Fruit fly (Drosophila melanogaster) whole organism, embryonic: Measurements from ENCODE around the gene CG5235.

ENCODE experiments used
- ATbp ChIP-seq: fragments of 200-800 bp; sonication (Bioruptor generic); optimal IDR thresholded peaks from 2 replicates; lab custom pipeline; 2017; ENCODE audit warnings: missing biosample characterization, mild to moderate bottlenecking, missing genetic modification characterization, missing genetic modification reagents
- B-H2 ChIP-seq: fragments of 200-800 bp; sonication (Bioruptor generic); optimal IDR thresholded peaks from 2 replicates; lab custom pipeline; 2018; ENCODE audit warnings: missing biosample characterization, mild to moderate bottlenecking, missing genetic modification characterization
- C15 ChIP-seq: fragments of 200-800 bp; sonication (Bioruptor generic); IDR thresholded peaks from 3 replicates; pipeline ENCODE4 v1.3.6; 2022; ENCODE audit warnings: missing biosample characterization, missing genetic modification characterization
- CG12104 ChIP-seq: fragments of 200-800 bp; sonication (Bioruptor generic); optimal IDR thresholded peaks from 3 replicates; lab custom pipeline; 2016; ENCODE audit warnings: missing biosample characterization, missing genetic modification characterization
- CG1233 ChIP-seq: fragments of 200-800 bp; sonication (Bioruptor generic); optimal IDR thresholded peaks from 4 replicates; lab custom pipeline; 2018; ENCODE audit warnings: missing biosample characterization, mild to moderate bottlenecking, missing genetic modification characterization
- CG13894 ChIP-seq: fragments of 200-800 bp; sonication (Bioruptor generic); optimal IDR thresholded peaks from 3 replicates; lab custom pipeline; 2018; ENCODE audit warnings: missing biosample characterization, mild to moderate bottlenecking, missing genetic modification characterization, moderate library complexity
- CG14860 ChIP-seq: fragments of 200-800 bp; sonication (Bioruptor generic); IDR thresholded peaks from 3 replicates; pipeline ENCODE4 v1.3.6; 2022; ENCODE audit warnings: missing biosample characterization, missing genetic modification characterization; ENCODE audit not compliant: partially characterized antibody
- CG15269 ChIP-seq: fragments of 200-800 bp; sonication (Bioruptor generic); optimal IDR thresholded peaks from 2 replicates; lab custom pipeline; 2018; ENCODE audit warnings: missing biosample characterization, mild to moderate bottlenecking, missing genetic modification characterization, moderate library complexity
- CG1529 ChIP-seq: fragments of 200-800 bp; sonication (Bioruptor generic); optimal IDR thresholded peaks from 3 replicates; lab custom pipeline; 2018; ENCODE audit warnings: missing biosample characterization, missing genetic modification characterization
- CG1603 ChIP-seq: fragments of 200-800 bp; sonication (Bioruptor generic); optimal IDR thresholded peaks from 2 replicates; lab custom pipeline; 2019; ENCODE audit warnings: missing biosample characterization, mild to moderate bottlenecking, missing genetic modification characterization, moderate library complexity
- CG2129 ChIP-seq: fragments of 200-800 bp; sonication (Bioruptor generic); IDR thresholded peaks from 2 replicates; pipeline ENCODE4 v1.3.6; 2022; ENCODE audit warnings: missing biosample characterization, missing genetic modification characterization; ENCODE audit not compliant: partially characterized antibody
- CG32767 ChIP-seq: fragments of 200-800 bp; sonication (Bioruptor generic); IDR thresholded peaks from 2 replicates; pipeline ENCODE4 v1.3.6; 2022; ENCODE audit warnings: missing biosample characterization, missing genetic modification characterization
- CG8290 ChIP-seq, 3 experiments: fragments of 200-800 bp; sonication (Bioruptor generic); optimal IDR thresholded peaks; 2 replicates each; lab custom pipeline; 2016 to 2019; ENCODE audit warnings: missing biosample characterization in 3 of 3, missing genetic modification characterization in 3 of 3, mild to moderate bottlenecking in 2 of 3, moderate library complexity in 1 of 3
- CG9932 ChIP-seq: fragments of 200-800 bp; sonication (Bioruptor generic); IDR thresholded peaks from 2 replicates; pipeline ENCODE4 v1.3.6; 2022; ENCODE audit warnings: missing biosample characterization, missing genetic modification characterization
- D19A ChIP-seq: fragments of 200-800 bp; optimal IDR thresholded peaks from 3 replicates; lab custom pipeline; 2019; ENCODE audit warnings: missing biosample characterization, mild to moderate bottlenecking, missing genetic modification characterization, moderate library complexity
- Dek ChIP-seq: fragments of 200-800 bp; sonication (Bioruptor generic); optimal IDR thresholded peaks from 3 replicates; lab custom pipeline; 2019; ENCODE audit warnings: missing biosample characterization, mild to moderate bottlenecking, missing genetic modification characterization, moderate library complexity
- Hey ChIP-seq: fragments of 200-800 bp; sonication (Bioruptor generic); optimal IDR thresholded peaks from 3 replicates; lab custom pipeline; 2018; ENCODE audit warnings: missing biosample characterization, mild to moderate bottlenecking, missing genetic modification characterization
- Mes4 ChIP-seq: fragments of 200-800 bp; sonication (Bioruptor generic); optimal IDR thresholded peaks from 2 replicates; lab custom pipeline; 2016; ENCODE audit warnings: missing biosample characterization, missing genetic modification characterization
- Poxn ChIP-seq: fragments of 200-800 bp; sonication (Bioruptor generic); IDR thresholded peaks from 2 replicates; pipeline ENCODE4 v1.3.6; 2022; ENCODE audit warnings: missing biosample characterization, missing genetic modification characterization
- Ravus ChIP-seq: fragments of 200-800 bp; sonication (Bioruptor generic); IDR thresholded peaks from 2 replicates; pipeline ENCODE4 v1.3.6; 2022; ENCODE audit warnings: missing biosample characterization, missing genetic modification characterization
- Rx ChIP-seq: fragments of 200-800 bp; sonication (Bioruptor generic); IDR thresholded peaks from 2 replicates; pipeline ENCODE4 v1.3.6; 2022; ENCODE audit warnings: missing biosample characterization, missing genetic modification characterization
- Sox100B ChIP-seq: fragments of 200-800 bp; sonication (Bioruptor generic); optimal IDR thresholded peaks from 3 replicates; lab custom pipeline; 2018; ENCODE audit warnings: missing biosample characterization, mild to moderate bottlenecking, missing genetic modification characterization
- Sry-β ChIP-seq: fragments of 200-800 bp; sonication (Bioruptor generic); optimal IDR thresholded peaks from 2 replicates; lab custom pipeline; 2018; ENCODE audit warnings: missing biosample characterization, mild to moderate bottlenecking, missing genetic modification characterization, moderate library complexity
- Stat92E ChIP-seq, 3 experiments: fragments of >200 bp in 2 of 3; fragments of 200-800 bp in 1 of 3; sonication (Bioruptor generic) in 1 of 3; optimal IDR thresholded peaks; 2 replicates each; lab custom pipeline; 2017 to 2019; ENCODE audit warnings: missing biosample characterization in 3 of 3, missing genetic modification characterization in 3 of 3, mild to moderate bottlenecking in 1 of 3, moderate library complexity in 1 of 3
- TFAM ChIP-seq: fragments of 200-800 bp; sonication (Bioruptor generic); optimal IDR thresholded peaks from 2 replicates; lab custom pipeline; 2017; ENCODE audit warnings: missing biosample characterization, missing genetic modification characterization, inconsistent platforms
- Taf1 ChIP-seq: fragments of 200-800 bp; sonication (Bioruptor generic); IDR thresholded peaks from 2 replicates; pipeline ENCODE4 v1.3.6; 2022; ENCODE audit warnings: missing biosample characterization, missing genetic modification characterization
- abd-A ChIP-seq: fragments of 200-800 bp; sonication (Bioruptor generic); optimal IDR thresholded peaks from 3 replicates; lab custom pipeline; 2019; ENCODE audit warnings: missing biosample characterization, mild to moderate bottlenecking, missing genetic modification characterization, moderate library complexity
- al ChIP-seq: fragments of 200-800 bp; sonication (Bioruptor generic); IDR thresholded peaks from 2 replicates; pipeline ENCODE4 v1.3.6; 2022; ENCODE audit warnings: missing biosample characterization, missing genetic modification characterization
- bigmax ChIP-seq: fragments of 200-800 bp; sonication (Bioruptor generic); optimal IDR thresholded peaks from 2 replicates; lab custom pipeline; 2018; ENCODE audit warnings: missing biosample characterization, mild to moderate bottlenecking, missing genetic modification characterization
- croc ChIP-seq: fragments of 200-800 bp; sonication (Bioruptor generic); conservative IDR thresholded peaks from 3 replicates; pipeline ENCODE4 v1.3.6; 2022; ENCODE audit warnings: missing biosample characterization, missing genetic modification characterization
- da ChIP-seq: fragments of 200-800 bp; sonication (Bioruptor generic); optimal IDR thresholded peaks from 2 replicates; lab custom pipeline; 2016; ENCODE audit warnings: missing biosample characterization, missing genetic modification characterization
- fd102C ChIP-seq: fragments of 200-800 bp; sonication (Bioruptor generic); optimal IDR thresholded peaks from 2 replicates; lab custom pipeline; 2018; ENCODE audit warnings: missing biosample characterization, mild to moderate bottlenecking, missing genetic modification characterization, moderate library complexity
- fd64A ChIP-seq: fragments of 200-800 bp; sonication (Bioruptor generic); optimal IDR thresholded peaks from 3 replicates; lab custom pipeline; 2018; ENCODE audit warnings: missing biosample characterization, mild to moderate bottlenecking, missing genetic modification characterization
- gem ChIP-seq: fragments of 200-800 bp; sonication (Bioruptor generic); optimal IDR thresholded peaks from 2 replicates; lab custom pipeline; 2019; ENCODE audit warnings: missing biosample characterization, mild to moderate bottlenecking, missing genetic modification characterization, moderate library complexity
- gsb ChIP-seq: fragments of 200-800 bp; sonication (Bioruptor generic); IDR thresholded peaks from 2 replicates; pipeline ENCODE4 v1.3.6; 2022; ENCODE audit warnings: missing biosample characterization, missing genetic modification characterization
- jumu ChIP-seq: fragments of 200-800 bp; sonication (Bioruptor generic); optimal IDR thresholded peaks from 3 replicates; lab custom pipeline; 2016; ENCODE audit warnings: missing biosample characterization, missing genetic modification characterization
- ken ChIP-seq: fragments of 200-800 bp; sonication (Bioruptor generic); IDR thresholded peaks from 3 replicates; pipeline ENCODE4 v1.3.6; 2022; ENCODE audit warnings: missing biosample characterization, missing genetic modification characterization
- lov ChIP-seq, 2 experiments: fragments of 200-800 bp in 1 of 2; fragments of >200 bp in 1 of 2; sonication (Bioruptor generic) in 1 of 2; IDR thresholded peaks in 1 of 2; optimal IDR thresholded peaks in 1 of 2; 2 replicates in 1 of 2; 3 replicates in 1 of 2; pipeline versions ENCODE4 v1.3.6 to Lab custom; 2017 to 2022; ENCODE audit warnings: missing biosample characterization in 1 of 2, missing genetic modification characterization in 1 of 2
- nerfin-2 ChIP-seq: fragments of 200-800 bp; sonication (Bioruptor generic); IDR thresholded peaks from 2 replicates; pipeline ENCODE4 v1.3.6; 2022; ENCODE audit warnings: missing biosample characterization, missing genetic modification characterization; ENCODE audit not compliant: partially characterized antibody
- rib ChIP-seq: fragments of 200-800 bp; sonication (Bioruptor generic); IDR thresholded peaks from 2 replicates; pipeline ENCODE4 v1.3.6; 2022; ENCODE audit warnings: missing biosample characterization, missing genetic modification characterization
- sisA ChIP-seq: fragments of 200-800 bp; sonication (Bioruptor generic); IDR thresholded peaks from 2 replicates; pipeline ENCODE4 v1.3.6; 2022; ENCODE audit warnings: missing biosample characterization, missing genetic modification characterization
- sug ChIP-seq: fragments of 200-800 bp; optimal IDR thresholded peaks from 2 replicates; lab custom pipeline; 2019; ENCODE audit warnings: missing biosample characterization, mild to moderate bottlenecking, missing genetic modification characterization, moderate library complexity
- tup ChIP-seq: fragments of 200-800 bp; sonication (Bioruptor generic); optimal IDR thresholded peaks from 2 replicates; lab custom pipeline; 2016; ENCODE audit warnings: missing biosample characterization, mild to moderate bottlenecking, missing genetic modification characterization, moderate library complexity
- twi ChIP-seq: fragments of 200-800 bp; optimal IDR thresholded peaks from 2 replicates; lab custom pipeline; 2019; ENCODE audit warnings: missing biosample characterization, mild to moderate bottlenecking, missing genetic modification characterization, moderate library complexity
- vfl ChIP-seq: fragments of 200-800 bp; sonication (Bioruptor generic); optimal IDR thresholded peaks from 2 replicates; lab custom pipeline; 2016; ENCODE audit warnings: missing biosample characterization, missing genetic modification characterization
- wdn ChIP-seq: fragments of 200-800 bp; sonication (Bioruptor generic); IDR thresholded peaks from 2 replicates; pipeline ENCODE4 v1.3.6; 2022; ENCODE audit warnings: missing biosample characterization, missing genetic modification characterization
- wor ChIP-seq: fragments of 200-800 bp; sonication (Bioruptor generic); IDR thresholded peaks from 2 replicates; pipeline ENCODE4 v1.3.6; 2022; ENCODE audit warnings: missing biosample characterization, missing genetic modification characterization
- yki ChIP-seq: fragments of >200 bp; optimal IDR thresholded peaks from 3 replicates; lab custom pipeline; 2018

Gene CG5235

DNA sequence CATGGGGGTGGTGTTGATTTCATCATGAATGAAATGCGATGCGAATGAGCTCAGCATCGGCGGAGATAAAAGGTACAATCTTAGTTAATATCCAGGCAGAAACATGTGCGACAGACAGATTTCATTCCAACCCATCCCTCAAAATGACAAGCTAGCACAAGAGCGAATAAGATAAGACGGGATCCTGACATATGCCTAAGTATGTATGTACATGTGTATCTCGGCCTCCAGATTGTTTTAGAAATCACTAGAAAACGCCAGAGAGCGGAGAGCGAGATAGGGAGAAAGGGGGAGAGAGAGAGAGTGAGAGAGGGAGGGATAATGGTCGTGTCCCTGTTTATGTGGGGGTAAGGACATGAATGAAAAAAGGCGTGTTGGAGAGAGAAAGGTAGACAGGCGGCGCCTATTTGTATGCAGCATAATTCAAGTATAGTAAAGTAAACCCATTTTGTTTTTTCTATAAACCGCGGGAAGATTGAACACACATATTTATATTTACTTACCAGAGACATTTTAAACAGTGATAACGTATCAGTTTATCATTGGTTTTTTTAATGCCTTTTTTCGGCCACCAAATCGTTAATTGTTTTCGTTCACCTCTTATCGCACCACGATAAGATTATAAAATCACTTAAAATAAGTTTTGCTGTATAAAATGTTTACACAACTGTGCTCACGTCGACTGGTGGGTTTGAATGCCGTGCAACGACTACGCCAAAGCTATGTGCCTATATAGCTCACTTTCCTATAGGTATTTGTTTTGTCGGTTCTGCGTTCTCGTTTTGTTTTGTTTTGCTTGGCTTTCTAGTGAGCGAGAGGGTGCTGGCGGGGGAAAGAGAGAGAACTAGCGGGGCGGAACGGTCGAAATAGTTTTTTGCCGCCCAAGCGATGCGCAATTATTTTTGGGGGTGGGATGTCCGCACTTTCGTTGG, 40.0 kb downstream of the CG5235 start (continued):
- no peak for TF ChIP-seq croc
- TF ChIP-seq C15 (GFP tag; lab: Robert Waterston, UW): no peak
- TF ChIP-seq Poxn (GFP tag; lab: Robert Waterston, UW): no peak
- no peak for TF ChIP-seq CG1529
- no peak for TF ChIP-seq CG8290 (GFP tag; optimal IDR thresholded peaks at IDR 0.05; lab: Kevin White, UChicago)
- TF ChIP-seq CG8290 (tag; optimal IDR thresholded peaks at IDR 0.05; lab: Kevin White, UChicago): peak; percentile 70 to 75
- no peak for TF ChIP-seq Stat92E (GFP tag; optimal IDR thresholded peaks at IDR 0.05; lab: Kevin White, UChicago)
- peak; percentile 31 for TF ChIP-seq gem (tag; lab: Kevin White, UChicago)
- peak; percentile 39 for TF ChIP-seq CG1233 (GFP tag; lab: Kevin White, UChicago)
- TF ChIP-seq TFAM (GFP tag; lab: Kevin White, UChicago): no peak
- no peak for TF ChIP-seq Rx (GFP tag; lab: Robert Waterston, UW)
- no peak for TF ChIP-seq CG14860 (GFP tag; lab: Robert Waterston, UW)
- TF ChIP-seq wor: no peak
- peak; percentile 46 for TF ChIP-seq Sox100B (GFP tag; lab: Kevin White, UChicago)
- no peak for TF ChIP-seq Ravus (GFP tag; lab: Robert Waterston, UW)
- no peak for TF ChIP-seq Taf1 (GFP tag; lab: Robert Waterston, UW)
- no peak for TF ChIP-seq jumu (GFP tag; lab: Kevin White, UChicago)
- peak; percentile 23 for TF ChIP-seq abd-A
- no peak for TF ChIP-seq gsb (GFP tag; lab: Robert Waterston, UW)
- peak; percentile 36 for TF ChIP-seq Dek (tag; lab: Kevin White, UChicago)
- TF ChIP-seq Mes4 (GFP tag; lab: Kevin White, UChicago): no peak
- 0 out of 2 replicates have a peak, but pooled peaks have one; percentile 25 for TF ChIP-seq al (GFP tag; lab: Robert Waterston, UW)
- no peak for TF ChIP-seq nerfin-2 (GFP tag; lab: Robert Waterston, UW)
- TF ChIP-seq vfl (GFP tag; lab: Kevin White, UChicago): peak; percentile 30
- no peak for TF ChIP-seq ken
- peak; percentile 57 for TF ChIP-seq fd64A (GFP tag; lab: Kevin White, UChicago)
- TF ChIP-seq CG12104: no peak
- TF ChIP-seq Sry-β (GFP tag; lab: Kevin White, UChicago): no peak
- peak; percentile 9 for TF ChIP-seq CG15269 (tag; lab: Kevin White, UChicago)
- TF ChIP-seq tup (GFP tag; lab: Kevin White, UChicago): no peak
- TF ChIP-seq CG1603: peak; percentile 10
- no peak for TF ChIP-seq wdn (GFP tag; lab: Robert Waterston, UW)
- no peak for TF ChIP-seq CG9932 (GFP tag; lab: Robert Waterston, UW)
- TF ChIP-seq bigmax: no peak
- peak; percentile 38; the same call in 1 of the 2 replicates for TF ChIP-seq rib
- TF ChIP-seq lov (optimal IDR thresholded peaks at IDR 0.05; lab: Kevin White, UChicago): no peak
- TF ChIP-seq lov (GFP tag; IDR thresholded peaks at IDR 0.05; lab: Robert Waterston, UW): peak; percentile 31; the same call in 2 of the 3 replicates
- peak; percentile 47 for TF ChIP-seq ATbp (GFP tag; lab: Kevin White, UChicago)
- TF ChIP-seq yki (lab: Kevin White, UChicago): peak; percentile 51
- no peak for TF ChIP-seq Hey (tag; lab: Kevin White, UChicago)
- TF ChIP-seq twi (tag; lab: Kevin White, UChicago): peak; percentile 88
- TF ChIP-seq fd102C (GFP tag; lab: Kevin White, UChicago): no peak
- peak; percentile 90 for TF ChIP-seq CG13894 (tag; lab: Kevin White, UChicago)
- TF ChIP-seq CG32767 (GFP tag; lab: Robert Waterston, UW): no peak
- TF ChIP-seq sisA (GFP tag; lab: Robert Waterston, UW): no peak
- TF ChIP-seq B-H2 (GFP tag; lab: Kevin White, UChicago): peak; percentile 63
- no peak for TF ChIP-seq da (GFP tag; lab: Kevin White, UChicago)
- no peak for TF ChIP-seq CG2129 (GFP tag; lab: Robert Waterston, UW)
- peak; percentile 24 for TF ChIP-seq D19A (tag; lab: Kevin White, UChicago)
- TF ChIP-seq sug (tag; lab: Kevin White, UChicago): peak; percentile 63
